Worm (Caenorhabditis elegans) whole organism, L1 larva: ENCODE data around the gene T12D8.5.
A peak's percentile ranks its signal among the peaks of the same experiment; 100 is the strongest.

Experiments used
- aha-1 ChIP-seq: fragments of 150-350 bp; optimal IDR thresholded peaks from 2 replicates; lab custom pipeline; 2014; ENCODE audit warnings: missing biosample characterization, missing genetic modification characterization
- ama-1 ChIP-seq: fragments of 150-350 bp; optimal IDR thresholded peaks from 2 replicates; lab custom pipeline; 2014
- ceh-82 ChIP-seq, 3 experiments: fragments of 150-350 bp in 1 of 3; sonication (generic microtip) in 2 of 3; optimal IDR thresholded peaks; 2 replicates each; lab custom pipeline; 2014 to 2017; ENCODE audit warnings: missing biosample characterization in 3 of 3, missing genetic modification characterization in 3 of 3
- lin-35 ChIP-seq, 2 experiments: fragments of 150-350 bp; optimal IDR thresholded peaks; 2 replicates each; lab custom pipeline; 2014; ENCODE audit warnings: missing biosample characterization in 2 of 2, missing genetic modification characterization in 2 of 2, missing genetic modification reagents in 2 of 2
- snu-23 ChIP-seq: sonication (generic microtip); optimal IDR thresholded peaks from 2 replicates; lab custom pipeline; 2016; ENCODE audit warnings: missing genetic modification characterization, missing compliant biosample characterization
- sup-37 ChIP-seq: fragments of 200-800 bp; sonication (Bioruptor generic); optimal IDR thresholded peaks from 2 replicates; lab custom pipeline; 2018; ENCODE audit warnings: mild to moderate bottlenecking, missing genetic modification characterization, missing compliant biosample characterization
- unc-62 ChIP-seq: fragments of 150-350 bp; optimal IDR thresholded peaks from 2 replicates; lab custom pipeline; 2014; ENCODE audit warnings: missing biosample characterization, missing genetic modification reagents, missing genetic modification characterization
- zag-1 ChIP-seq: fragments of 150-350 bp; optimal IDR thresholded peaks from 2 replicates; lab custom pipeline; 2014; ENCODE audit warnings: missing biosample characterization, missing genetic modification characterization

ce11 chrIII:13616793-13617192 lies 9.8 kb downstream of the T12D8.5 start, which contains the start of gene T12D8.9:
- no peak for TF ChIP-seq unc-62
- no peak for TF ChIP-seq ceh-82 (tag; optimal IDR thresholded peaks at IDR 0.05; lab: Kevin White, UChicago)
- no peak for TF ChIP-seq lin-35 (GFP tag; optimal IDR thresholded peaks at IDR 0.05; lab: Kevin White, UChicago)
- no peak for TF ChIP-seq zag-1 (tag; lab: Kevin White, UChicago)
- TF ChIP-seq sup-37 = no peak
- no peak for TF ChIP-seq ama-1
- no peak for TF ChIP-seq aha-1
- peak; percentile 49 for TF ChIP-seq snu-23 (GFP tag; lab: Kevin White, UChicago)
